Fruit fly (Drosophila melanogaster) whole organism, prepupa: ENCODE data around the gene CG14431.

Source experiments
- CG11902 ChIP-seq: fragments of 200-800 bp; sonication (Bioruptor generic); optimal IDR thresholded peaks from 3 replicates; lab custom pipeline; 2016; ENCODE audit warnings: missing biosample characterization, missing genetic modification characterization
- CG31627 ChIP-seq: fragments of 200-800 bp; sonication (Bioruptor generic); optimal IDR thresholded peaks from 3 replicates; lab custom pipeline; 2016; ENCODE audit warnings: missing biosample characterization, missing genetic modification characterization
- Eip78C ChIP-seq: fragments of 200-800 bp; sonication (Bioruptor generic); peaks from one replicate; lab custom pipeline; 2016; ENCODE audit warnings: missing biosample characterization, missing genetic modification characterization
- Sox15 ChIP-seq: fragments of 200-800 bp; sonication (Bioruptor generic); optimal IDR thresholded peaks from 3 replicates; lab custom pipeline; 2016; ENCODE audit warnings: missing biosample characterization, missing genetic modification characterization
- acj6 ChIP-seq: fragments of 200-800 bp; sonication (Bioruptor generic); optimal IDR thresholded peaks from 3 replicates; lab custom pipeline; 2016; ENCODE audit warnings: missing biosample characterization, missing genetic modification characterization
- cyc ChIP-seq: fragments of 200-800 bp; sonication (Bioruptor generic); optimal IDR thresholded peaks from 3 replicates; lab custom pipeline; 2016; ENCODE audit warnings: missing biosample characterization, missing genetic modification characterization
- fd59A ChIP-seq: fragments of 200-800 bp; sonication (Bioruptor generic); optimal IDR thresholded peaks from 2 replicates; lab custom pipeline; 2017; ENCODE audit warnings: missing biosample characterization, mild to moderate bottlenecking, missing genetic modification characterization, missing genetic modification reagents

DNA sequence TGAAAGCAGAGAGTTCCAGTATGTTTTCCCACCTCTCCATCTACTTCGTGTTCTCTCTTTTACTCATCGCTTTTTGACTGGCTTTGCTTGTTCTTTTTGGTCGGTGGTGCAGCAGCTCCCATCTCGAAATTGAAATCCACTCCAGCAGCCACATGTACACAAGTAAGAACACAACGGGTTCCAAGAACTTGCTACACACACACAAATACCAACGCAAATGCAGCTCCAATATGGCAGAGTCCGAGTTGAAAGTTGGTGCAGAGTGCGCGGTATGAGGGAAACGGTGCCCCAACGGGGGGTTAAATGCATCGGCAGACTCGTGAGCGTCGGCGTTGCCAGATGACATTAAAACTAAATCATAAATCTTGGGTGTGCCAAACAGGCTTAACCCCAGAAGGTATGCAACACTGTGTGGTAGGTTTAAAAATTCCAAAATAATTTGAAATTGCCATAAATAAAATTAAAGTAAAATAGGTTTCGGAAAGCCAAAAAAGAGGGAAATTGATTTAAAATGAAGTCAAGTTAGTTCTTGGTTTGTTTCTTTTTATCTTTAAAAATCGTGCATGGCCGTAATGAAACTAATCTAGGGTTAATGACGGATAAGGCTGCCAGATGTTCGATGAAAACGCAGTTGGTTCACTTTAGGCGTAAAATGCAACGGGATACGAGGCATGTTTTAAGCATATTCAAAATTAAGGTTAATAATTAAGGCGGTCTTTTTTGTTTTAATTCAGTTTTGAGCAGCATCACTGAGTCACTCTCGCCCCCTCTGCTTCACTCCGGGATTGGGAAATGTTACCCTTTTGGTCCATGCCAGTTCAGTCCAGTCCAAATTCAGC is 89.8 kb downstream of the CG14431 start:
- TF ChIP-seq acj6 (GFP tag; lab: Kevin White, UChicago) (peak; percentile 88), CG31627 (GFP tag; lab: Kevin White, UChicago) (peak; percentile 85), cyc (GFP tag; lab: Kevin White, UChicago) (peak; percentile 90), Eip78C (GFP tag; lab: Kevin White, UChicago) (peak; percentile 96), CG11902 (peak; percentile 81), fd59A (GFP tag; lab: Kevin White, UChicago) (peak; percentile 88), Sox15 (peak; percentile 84)
